Fruit fly (Drosophila melanogaster) whole organism, wandering third instar larva: ENCODE measurements around the gene CG14204.

ENCODE experiments used
- Dif ChIP-seq: fragments of 200-275, 200-300 bp; sonication (Bioruptor generic); optimal IDR thresholded peaks from 2 replicates; lab custom pipeline; 2018; ENCODE audit warnings: missing biosample characterization, missing genetic modification characterization; ENCODE audit not compliant: partially characterized antibody
- GATAd ChIP-seq: sonication (Bioruptor generic); optimal IDR thresholded peaks from 2 replicates; lab custom pipeline; 2016; ENCODE audit warnings: missing biosample characterization, missing genetic modification characterization
- Hnf4 ChIP-seq: fragments of 200-800 bp; sonication (Bioruptor generic); optimal IDR thresholded peaks from 2 replicates; lab custom pipeline; 2016; ENCODE audit warnings: missing biosample characterization, mild to moderate bottlenecking, missing genetic modification characterization
- OdsH ChIP-seq: fragments of 200-800 bp; sonication (Bioruptor generic); optimal IDR thresholded peaks from 2 replicates; lab custom pipeline; 2016; ENCODE audit warnings: missing biosample characterization, mild to moderate bottlenecking, missing genetic modification characterization
- br ChIP-seq: fragments of 200-800 bp; sonication (Bioruptor generic); optimal IDR thresholded peaks from 2 replicates; lab custom pipeline; 2016; ENCODE audit warnings: missing biosample characterization, missing genetic modification characterization
- h ChIP-seq: fragments of 200-800 bp; sonication (Bioruptor generic); optimal IDR thresholded peaks from 3 replicates; lab custom pipeline; 2016; ENCODE audit warnings: missing biosample characterization, mild to moderate bottlenecking, missing genetic modification characterization
- lola ChIP-seq: fragments of >200 bp; optimal IDR thresholded peaks from 2 replicates; lab custom pipeline; 2017; ENCODE audit warnings: missing biosample characterization, missing genetic modification characterization
- tai ChIP-seq: sonication (Bioruptor generic); optimal IDR thresholded peaks from 2 replicates; lab custom pipeline; 2016; ENCODE audit warnings: missing biosample characterization, missing genetic modification characterization

- TF ChIP-seq h (no peak), GATAd (GFP tag; lab: Kevin White, UChicago) (no peak), Hnf4 (no peak), br (GFP tag; lab: Kevin White, UChicago) (no peak), OdsH (no peak), Dif (GFP tag; lab: Kevin White, UChicago) (no peak), tai (no peak), lola (GFP tag; lab: Kevin White, UChicago) (no peak)
These were observed 7.2 kb downstream of the CG14204 start for dm6 chrX:19590579-19590978.
